Worm (Caenorhabditis elegans): ENCODE data around the gene btb-7.

Gene btb-7

DNA sequence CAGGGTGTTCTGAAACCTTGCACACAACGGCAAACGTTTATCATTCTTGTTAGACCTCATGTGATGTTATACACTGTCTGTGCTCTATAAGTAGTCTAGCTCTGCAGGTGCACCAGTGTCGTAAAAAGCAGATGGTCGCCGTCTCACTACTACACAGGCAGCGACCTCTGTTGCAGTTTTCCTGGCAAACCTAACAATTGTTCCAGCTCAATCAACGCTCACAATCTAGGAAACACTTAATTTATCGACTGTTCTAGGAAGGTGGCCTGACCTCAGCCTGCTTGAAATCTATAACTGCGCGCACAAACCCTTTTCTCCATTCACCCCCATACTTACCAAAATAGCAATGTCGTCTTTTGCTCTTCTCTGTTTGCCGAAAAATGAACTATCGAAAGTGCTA lies 11.3 kb downstream of the btb-7 start, which contains the start of gene fbxb-11:
Gene fbxb-11 (plus strand): TSS at position 301 of the 400 bp plus-strand sequence.
- TF ChIP-seq nhr-237 (tag; optimal IDR thresholded peaks at IDR 0.05) (no peak), mab-5 (tag; optimal IDR thresholded peaks at IDR 0.05) (no peak), elt-3 (tag; optimal IDR thresholded peaks at IDR 0.05) (no peak), drap-1 (GFP tag; optimal IDR thresholded peaks at IDR 0.05) (no peak), pha-4 (tag; optimal IDR thresholded peaks at IDR 0.05) (no peak), blmp-1 (tag; optimal IDR thresholded peaks at IDR 0.05) (no peak)

DNA sequence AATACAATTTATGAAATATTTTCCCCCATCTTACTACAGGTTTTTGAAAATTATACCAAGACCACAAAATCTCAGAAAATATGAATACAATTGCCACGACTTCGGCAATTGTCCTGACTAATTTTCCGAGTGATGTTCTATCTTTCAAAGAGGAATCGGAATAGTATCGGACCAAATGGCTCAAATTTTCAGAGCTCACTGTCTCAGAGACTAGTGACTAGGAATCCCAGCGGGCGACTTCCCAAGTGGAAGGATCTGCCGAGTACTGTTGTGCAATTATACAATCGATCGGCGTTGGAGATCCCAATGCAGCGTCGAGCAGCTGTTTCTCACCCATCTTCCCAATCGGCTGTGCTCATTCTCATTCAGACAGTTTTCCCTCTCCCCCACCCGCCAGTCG lies 12.7 kb downstream of the btb-7 start, which contains the start of gene F45C12.17:
Gene F45C12.17 (plus strand): TSS at position 377 of the 400 bp plus-strand sequence.
- TF ChIP-seq blmp-1 (tag; optimal IDR thresholded peaks at IDR 0.05) (no peak), tbx-8 (GFP tag; optimal IDR thresholded peaks at IDR 0.05) (no peak), ceh-39 (tag; optimal IDR thresholded peaks at IDR 0.05) (peak; percentile 12), mep-1 (tag; optimal IDR thresholded peaks at IDR 0.05) (no peak)

DNA sequence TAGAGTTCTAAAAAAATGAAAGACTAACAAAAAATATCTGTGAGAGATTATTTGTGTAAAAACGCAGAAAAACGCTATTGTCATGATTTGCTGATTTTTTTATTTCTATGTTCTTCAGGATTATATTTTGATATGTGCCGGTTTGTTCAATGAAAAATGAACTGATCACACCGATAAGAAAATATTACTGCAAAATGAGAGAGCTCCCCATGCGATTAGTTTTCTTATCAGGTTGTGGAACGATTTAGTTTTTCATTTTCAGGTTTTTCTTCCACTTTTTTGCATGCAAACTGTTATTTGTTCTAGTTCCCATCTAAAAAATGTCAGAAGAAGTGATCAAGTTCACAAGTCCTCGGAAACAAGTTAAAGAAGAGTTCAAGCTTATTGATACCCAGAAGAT lies 15.2 kb downstream of the btb-7 start, which contains the start of gene btb-9:
Gene btb-9 (plus strand): TSS at position 254 of the 400 bp plus-strand sequence.
- TF ChIP-seq mls-2 (tag; optimal IDR thresholded peaks at IDR 0.05) (no peak), M03D4.4 (tag; optimal IDR thresholded peaks at IDR 0.05) (no peak), snpc-4 (tag; optimal IDR thresholded peaks at IDR 0.05) (no peak), hlh-1 (tag; optimal IDR thresholded peaks at IDR 0.05) (no peak), cnd-1 (tag; optimal IDR thresholded peaks at IDR 0.05) (no peak), ces-1 (GFP tag; optimal IDR thresholded peaks at IDR 0.05) (no peak), pha-4 (tag; optimal IDR thresholded peaks at IDR 0.05) (no peak), nhr-237 (tag; optimal IDR thresholded peaks at IDR 0.05) (no peak), lsy-2 (tag; optimal IDR thresholded peaks at IDR 0.05) (no peak), flh-1 (GFP tag; optimal IDR thresholded peaks at IDR 0.05) (no peak), drap-1 (GFP tag; optimal IDR thresholded peaks at IDR 0.05) (no peak)

DNA sequence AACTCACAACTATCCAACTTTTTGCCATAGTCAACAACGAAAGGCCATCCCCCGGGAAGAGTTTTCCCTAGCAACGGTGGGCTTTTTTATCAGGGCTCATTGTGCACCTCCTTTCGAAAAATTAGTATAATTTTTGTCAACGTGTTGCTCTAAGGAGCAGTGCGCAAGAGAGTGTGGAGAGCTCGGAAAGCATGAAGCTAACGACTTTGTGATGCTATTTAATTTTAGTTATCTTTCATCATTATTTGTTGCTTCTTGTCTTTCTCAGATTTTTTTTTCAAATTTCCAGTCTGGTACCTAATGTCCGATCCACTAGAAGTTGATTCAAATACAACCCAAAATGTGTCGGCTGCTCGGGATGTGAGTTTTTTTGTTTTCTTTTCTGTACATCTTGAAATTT lies 17.1 kb downstream of the btb-7 start, which contains the start of gene ceh-81:
Gene ceh-81 (plus strand): TSS at position 301 of the 400 bp plus-strand sequence.
- no peak for TF ChIP-seq unc-62 (GFP tag; optimal IDR thresholded peaks at IDR 0.05)
- no peak for TF ChIP-seq lsy-2 (tag; optimal IDR thresholded peaks at IDR 0.05)
- TF ChIP-seq nhr-12 (tag; optimal IDR thresholded peaks at IDR 0.05): no peak
- no peak for TF ChIP-seq hlh-1 (tag; optimal IDR thresholded peaks at IDR 0.05)
- no peak for TF ChIP-seq mep-1 (tag; optimal IDR thresholded peaks at IDR 0.05)
- no peak for TF ChIP-seq bed-3 (GFP tag; optimal IDR thresholded peaks at IDR 0.05)
- no peak for TF ChIP-seq nhr-2 (tag; optimal IDR thresholded peaks at IDR 0.05)
- no peak for TF ChIP-seq mab-5 (tag; optimal IDR thresholded peaks at IDR 0.05)
- no peak for TF ChIP-seq flh-1 (GFP tag; optimal IDR thresholded peaks at IDR 0.05)

DNA sequence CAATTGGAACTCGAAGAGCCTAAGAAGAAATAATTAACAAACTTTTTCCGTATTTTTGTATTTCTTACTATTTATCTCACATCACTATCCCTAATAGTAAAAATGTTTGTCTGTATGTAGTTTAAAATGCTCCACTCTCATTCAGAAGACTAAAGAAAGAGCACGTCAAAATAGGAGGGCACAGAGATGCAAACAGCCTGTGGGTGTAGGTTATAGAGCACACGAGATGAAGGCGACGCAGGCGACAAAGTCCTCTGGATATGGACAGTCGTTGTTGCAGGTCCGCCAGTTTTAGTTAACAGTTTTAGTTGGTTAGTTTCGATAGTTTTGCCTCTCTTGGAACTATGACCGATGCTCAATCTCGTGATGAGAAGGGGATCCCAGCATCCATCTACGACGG lies 18.9 kb downstream of the btb-7 start, which contains the start of gene ceh-82:
Gene ceh-82 (plus strand): TSS at position 301 of the 400 bp plus-strand sequence.
- TF ChIP-seq sem-2 (GFP tag; optimal IDR thresholded peaks at IDR 0.05) (no peak), flh-1 (GFP tag; optimal IDR thresholded peaks at IDR 0.05) (no peak), hlh-1 (tag; optimal IDR thresholded peaks at IDR 0.05) (no peak), bed-3 (GFP tag; optimal IDR thresholded peaks at IDR 0.05) (no peak), elt-1 (tag; optimal IDR thresholded peaks at IDR 0.05; ENCODE audit: borderline replicate concordance, insufficient read depth) (no peak), ces-1 (GFP tag; optimal IDR thresholded peaks at IDR 0.05) (no peak), sptf-1 (tag; optimal IDR thresholded peaks at IDR 0.05) (no peak), ztf-11 (tag; optimal IDR thresholded peaks at IDR 0.05) (no peak), unc-62 (GFP tag; optimal IDR thresholded peaks at IDR 0.05) (no peak), mab-5 (tag; optimal IDR thresholded peaks at IDR 0.05) (no peak), lsy-2 (tag; optimal IDR thresholded peaks at IDR 0.05) (no peak), nhr-76 (tag; optimal IDR thresholded peaks at IDR 0.05) (no peak), nhr-12 (tag; optimal IDR thresholded peaks at IDR 0.05) (no peak), unc-120 (tag; optimal IDR thresholded peaks at IDR 0.05; ENCODE audit: poor library complexity, severe bottlenecking) (no peak), unc-39 (tag; optimal IDR thresholded peaks at IDR 0.05) (no peak), nhr-28 (tag; optimal IDR thresholded peaks at IDR 0.05) (no peak), ham-2 (GFP tag; optimal IDR thresholded peaks at IDR 0.05) (no peak)

DNA sequence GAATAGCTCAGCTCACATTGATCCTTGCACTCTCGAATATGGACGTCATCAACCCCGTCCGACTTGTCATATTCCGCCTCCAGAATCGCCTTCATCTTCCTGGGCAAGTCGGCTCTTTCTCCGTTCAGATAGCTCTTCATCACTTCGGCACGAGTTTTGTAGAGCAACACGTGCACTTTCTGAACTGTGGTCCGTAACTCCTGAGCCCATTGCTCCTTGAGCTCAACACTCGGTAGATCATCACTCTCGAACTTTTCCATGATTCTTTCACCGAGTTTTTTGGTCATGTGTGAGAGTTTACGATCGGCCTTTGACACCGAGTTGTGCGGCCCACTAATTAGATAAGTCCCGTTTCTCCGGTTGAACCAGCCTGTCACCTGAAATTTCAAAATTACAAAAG lies 22.1 kb downstream of the btb-7 start:
- TF ChIP-seq mep-1 (tag; optimal IDR thresholded peaks at IDR 0.05) (no peak), nhr-12 (tag; optimal IDR thresholded peaks at IDR 0.05) (no peak), blmp-1 (tag; optimal IDR thresholded peaks at IDR 0.05) (no peak), cnd-1 (tag; optimal IDR thresholded peaks at IDR 0.05) (no peak), lsy-2 (tag; optimal IDR thresholded peaks at IDR 0.05) (no peak), nhr-76 (tag; optimal IDR thresholded peaks at IDR 0.05) (no peak), bed-3 (GFP tag; optimal IDR thresholded peaks at IDR 0.05) (no peak), nhr-2 (tag; optimal IDR thresholded peaks at IDR 0.05) (no peak), hlh-1 (tag; optimal IDR thresholded peaks at IDR 0.05) (no peak), mab-5 (tag; optimal IDR thresholded peaks at IDR 0.05) (no peak), sptf-1 (tag; optimal IDR thresholded peaks at IDR 0.05) (no peak), lin-13 (tag; optimal IDR thresholded peaks at IDR 0.05) (no peak), ceh-39 (tag; optimal IDR thresholded peaks at IDR 0.05) (no peak), drap-1 (GFP tag; optimal IDR thresholded peaks at IDR 0.05) (no peak)

Measured in whole organism, mixed stage, embryonic.